Worm (Caenorhabditis elegans): ENCODE measurements around the gene daf-36.

Gene daf-36

DNA sequence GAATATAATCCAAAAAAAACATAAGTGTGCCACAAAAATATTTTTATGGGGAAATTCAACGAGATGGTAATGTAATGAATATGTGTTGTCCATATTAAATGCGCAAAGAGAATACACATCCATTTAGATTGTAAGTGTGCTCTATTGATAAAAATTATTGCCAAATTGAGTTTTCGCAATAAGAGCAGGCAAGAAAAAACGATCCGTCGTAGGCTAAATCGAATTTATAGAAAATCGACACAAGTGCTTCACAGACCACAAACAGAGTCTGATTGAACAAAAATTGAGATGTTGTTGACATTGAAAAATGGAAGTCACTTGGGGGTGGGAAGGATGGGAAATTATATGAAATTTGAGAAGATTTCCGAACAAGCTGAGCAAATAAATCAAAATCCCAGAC lies 39.5 kb upstream of the daf-36 start:
- no peak for TF ChIP-seq ztf-1 (GFP tag; conservative IDR thresholded peaks at IDR 0.05)
- TF ChIP-seq lin-11 (tag; optimal IDR thresholded peaks at IDR 0.05), result no peak
- no peak for TF ChIP-seq lin-39 (tag; optimal IDR thresholded peaks at IDR 0.05)
- TF ChIP-seq nhr-6 (tag; optimal IDR thresholded peaks at IDR 0.05), result no peak
- no peak for TF ChIP-seq elt-3 (tag; optimal IDR thresholded peaks at IDR 0.05)
- TF ChIP-seq sma-9 (GFP tag; optimal IDR thresholded peaks at IDR 0.05), result no peak
- no peak for TF ChIP-seq sma-9 (tag; optimal IDR thresholded peaks at IDR 0.05)
- no peak for TF ChIP-seq nhr-23 (tag; optimal IDR thresholded peaks at IDR 0.05)
- TF ChIP-seq alr-1 (tag; optimal IDR thresholded peaks at IDR 0.05), result no peak
- no peak for TF ChIP-seq sma-3 (GFP tag; optimal IDR thresholded peaks at IDR 0.05)
- no peak for TF ChIP-seq nhr-25 (tag; optimal IDR thresholded peaks at IDR 0.05)

DNA sequence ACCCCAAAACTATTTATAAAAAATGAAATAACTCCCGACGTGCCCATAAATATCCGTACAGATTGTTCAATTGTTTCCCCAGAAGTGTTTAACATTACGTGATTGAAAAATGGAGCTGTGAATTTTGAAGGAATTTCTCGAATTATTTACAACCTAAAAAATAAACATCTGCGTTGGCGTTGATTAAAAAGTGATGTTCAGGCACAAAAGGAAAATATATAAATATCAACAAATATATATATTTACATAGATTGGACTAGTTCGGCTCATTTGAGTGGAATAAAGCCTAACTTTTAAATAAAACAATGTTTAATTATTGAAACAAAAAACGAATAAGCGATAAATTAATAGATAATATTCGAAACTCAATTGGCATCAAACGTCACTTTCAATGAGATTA lies 35.0 kb upstream of the daf-36 start, which contains the start of gene sri-18:
sri-18 (minus strand) TSS at position 101 of the 400 bp plus-strand sequence.
- no peak for TF ChIP-seq elt-1 (tag; optimal IDR thresholded peaks at IDR 0.05)
- no peak for TF ChIP-seq mdl-1 (tag; optimal IDR thresholded peaks at IDR 0.05)
- no peak for TF ChIP-seq crh-2 (tag; optimal IDR thresholded peaks at IDR 0.05)
- no peak for TF ChIP-seq lin-39 (tag; optimal IDR thresholded peaks at IDR 0.05)
- TF ChIP-seq snpc-4 (tag; optimal IDR thresholded peaks at IDR 0.05), result no peak
- no peak for TF ChIP-seq sem-4 (tag; optimal IDR thresholded peaks at IDR 0.05)
- no peak for TF ChIP-seq ztf-11 (tag; optimal IDR thresholded peaks at IDR 0.05)
- no peak for TF ChIP-seq nhr-23 (tag; optimal IDR thresholded peaks at IDR 0.05)
- no peak for TF ChIP-seq unc-39 (tag; optimal IDR thresholded peaks at IDR 0.05)
- no peak for TF ChIP-seq nhr-237 (tag; optimal IDR thresholded peaks at IDR 0.05)
- no peak for TF ChIP-seq ztf-4 (tag; optimal IDR thresholded peaks at IDR 0.05)
- no peak for TF ChIP-seq nhr-11 (tag; optimal IDR thresholded peaks at IDR 0.05)
- no peak for TF ChIP-seq F13H6.1 (tag; optimal IDR thresholded peaks at IDR 0.05)
- TF ChIP-seq sma-3 (GFP tag; optimal IDR thresholded peaks at IDR 0.05), result no peak
- no peak for TF ChIP-seq Y55F3AM.14 (GFP tag; optimal IDR thresholded peaks at IDR 0.05)
- no peak for TF ChIP-seq lin-11 (tag; optimal IDR thresholded peaks at IDR 0.05)
- no peak for TF ChIP-seq fos-1 (tag; optimal IDR thresholded peaks at IDR 0.05)
- TF ChIP-seq sma-9 (GFP tag; optimal IDR thresholded peaks at IDR 0.05), result no peak
- no peak for TF ChIP-seq sma-9 (tag; optimal IDR thresholded peaks at IDR 0.05)

DNA sequence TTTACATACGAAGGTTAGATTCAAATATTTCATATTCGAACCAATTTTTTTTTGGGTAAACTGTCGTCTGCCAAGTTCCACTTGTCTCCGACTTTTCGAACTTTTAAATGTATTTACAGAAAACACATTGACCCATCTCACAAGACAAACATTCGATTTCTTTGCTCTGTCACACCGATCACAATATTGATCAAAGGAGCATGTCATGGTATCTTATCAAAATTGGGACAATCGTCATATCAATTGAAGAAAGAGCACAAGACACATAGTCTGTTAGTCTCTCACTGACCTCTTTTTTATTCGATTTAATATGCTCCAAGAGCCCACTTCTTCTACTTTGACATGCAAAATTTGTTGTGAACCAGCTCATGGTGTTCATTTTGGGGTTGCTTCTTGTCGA lies 30.5 kb upstream of the daf-36 start, which contains the start of gene nhr-232:
nhr-232 (plus strand) TSS at position 121 of the 400 bp plus-strand sequence.
- TF ChIP-seq sma-9 (GFP tag; optimal IDR thresholded peaks at IDR 0.05), result peak; percentile 55
- no peak for TF ChIP-seq sma-9 (tag; optimal IDR thresholded peaks at IDR 0.05)
- peak; percentile 5 for TF ChIP-seq F13H6.1 (tag; optimal IDR thresholded peaks at IDR 0.05)
- no peak for TF ChIP-seq lsy-2 (tag; optimal IDR thresholded peaks at IDR 0.05)
- TF ChIP-seq fos-1 (tag; optimal IDR thresholded peaks at IDR 0.05), result peak; percentile 80
- TF ChIP-seq mdl-1 (tag; optimal IDR thresholded peaks at IDR 0.05), result no peak

DNA sequence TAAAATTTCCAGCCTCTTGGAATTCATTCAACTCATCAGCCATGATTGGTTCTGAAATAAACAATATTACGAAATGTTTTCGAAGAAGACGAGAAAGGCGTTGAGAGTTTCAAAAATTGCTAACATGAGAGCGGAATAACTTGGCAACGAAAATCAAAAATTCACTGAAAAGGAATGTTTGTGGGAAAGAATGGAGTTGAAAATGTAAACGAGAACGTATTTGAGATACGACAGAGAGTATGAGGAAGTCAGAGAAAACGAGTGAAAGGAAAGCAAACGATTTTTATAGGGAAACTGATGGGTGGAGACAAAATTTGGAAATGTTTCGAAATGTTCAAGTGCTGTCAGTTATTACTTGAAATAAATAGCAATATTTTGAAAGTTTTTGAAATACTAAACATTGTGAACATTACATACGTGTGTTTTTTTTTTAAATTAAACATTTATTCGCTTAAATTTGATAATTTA lies 29.5 kb upstream of the daf-36 start, which contains the start of gene rop-1:
rop-1 (minus strand) TSS at position 51 of the 468 bp plus-strand sequence.
- peak; percentile 53 for TF ChIP-seq blmp-1 (tag; optimal IDR thresholded peaks at IDR 0.05; ENCODE audit: insufficient read depth)
- TF ChIP-seq mbf-1 (tag; optimal IDR thresholded peaks at IDR 0.05), result no peak
- peak; percentile 88 for TF ChIP-seq nhr-129 (tag; optimal IDR thresholded peaks at IDR 0.05)
- no peak for TF ChIP-seq ztf-1 (GFP tag; conservative IDR thresholded peaks at IDR 0.05)
- no peak for TF ChIP-seq lin-11 (tag; optimal IDR thresholded peaks at IDR 0.05)
- peak; percentile 2 for TF ChIP-seq gmeb-1 (tag; optimal IDR thresholded peaks at IDR 0.05)
- TF ChIP-seq C34F6.9 (tag; optimal IDR thresholded peaks at IDR 0.05), result peak; percentile 60
- TF ChIP-seq alr-1 (tag; optimal IDR thresholded peaks at IDR 0.05), result no peak
- TF ChIP-seq fos-1 (tag; optimal IDR thresholded peaks at IDR 0.05), result peak; percentile 48
- TF ChIP-seq lin-13 (GFP tag; optimal IDR thresholded peaks at IDR 0.05), result no peak
- no peak for TF ChIP-seq ceh-16 (tag; optimal IDR thresholded peaks at IDR 0.05)
- no peak for TF ChIP-seq sma-9 (GFP tag; optimal IDR thresholded peaks at IDR 0.05)
- no peak for TF ChIP-seq sma-9 (tag; optimal IDR thresholded peaks at IDR 0.05)
- peak; percentile 75 for TF ChIP-seq unc-55 (GFP tag; optimal IDR thresholded peaks at IDR 0.05)
- no peak for TF ChIP-seq nhr-77 (tag; optimal IDR thresholded peaks at IDR 0.05)
- TF ChIP-seq nhr-25 (tag; optimal IDR thresholded peaks at IDR 0.05), result no peak
- peak in 1 of 2 experiments; percentile 15 for TF ChIP-seq lsy-2 (tag; optimal IDR thresholded peaks at IDR 0.05)
- TF ChIP-seq ama-1 (optimal IDR thresholded peaks at IDR 0.05), result peak; percentile 19
